Worm (Caenorhabditis elegans): Measurements from ENCODE around the gene C06C6.7.

The C06C6.7 gene

DNA sequence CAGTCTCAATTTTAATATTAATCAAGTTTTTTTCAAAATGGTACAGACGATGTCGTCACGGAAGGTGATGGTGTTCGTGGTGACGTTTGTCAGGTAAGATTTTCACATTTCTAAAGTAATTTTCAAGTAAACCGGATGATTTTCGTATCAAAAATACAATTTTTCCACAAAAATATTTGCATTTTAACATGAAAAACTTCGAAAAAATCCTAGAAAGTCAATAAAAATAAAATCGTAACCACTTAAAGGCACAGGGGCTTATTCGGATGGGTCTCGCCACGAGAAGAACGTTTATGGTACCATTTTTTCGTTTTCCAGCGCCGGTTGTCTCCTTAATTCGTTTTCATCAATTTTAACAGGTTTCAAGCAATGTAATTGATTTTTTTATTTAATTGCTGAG, 32.4 kb downstream of the C06C6.7 start, which contains the start of gene T10C6.6 (continued):
- no peak for TF ChIP-seq snpc-1.3 (tag; optimal IDR thresholded peaks at IDR 0.05; ENCODE audit: insufficient read depth)
- TF ChIP-seq F52B5.7 (tag; optimal IDR thresholded peaks at IDR 0.05) = no peak
- TF ChIP-seq B0261.1 (tag; optimal IDR thresholded peaks at IDR 0.05) = no peak
- TF ChIP-seq bed-1 (GFP tag; IDR thresholded peaks at IDR 0.05) = no peak
- TF ChIP-seq zim-3 (tag; optimal IDR thresholded peaks at IDR 0.05) = no peak
- no peak for TF ChIP-seq attf-6 (GFP tag; IDR thresholded peaks at IDR 0.05)
- TF ChIP-seq nhr-179 (tag; optimal IDR thresholded peaks at IDR 0.05) = no peak
- TF ChIP-seq F33H1.4 (GFP tag; IDR thresholded peaks at IDR 0.05) = peak; percentile 84
- TF ChIP-seq let-607 (tag; optimal IDR thresholded peaks at IDR 0.05) = no peak
- TF ChIP-seq hrde-1 (tag; optimal IDR thresholded peaks at IDR 0.05; ENCODE audit: borderline replicate concordance) = no peak
- TF ChIP-seq snpc-3.4 (tag; optimal IDR thresholded peaks at IDR 0.05) = no peak
- peak; percentile 38; the same call in 1 of the 2 replicates for TF ChIP-seq madf-8 (GFP tag; conservative IDR thresholded peaks at IDR 0.05)
- TF ChIP-seq B0336.3 (GFP tag; IDR thresholded peaks at IDR 0.05) = peak; percentile 24; the same call in 1 of the 2 replicates
- TF ChIP-seq F57A8.1 (GFP tag; optimal IDR thresholded peaks at IDR 0.05) = no peak
- TF ChIP-seq F22D6.2 (tag; optimal IDR thresholded peaks at IDR 0.05) = no peak
- TF ChIP-seq F23B12.7 (tag; optimal IDR thresholded peaks at IDR 0.05; ENCODE audit: insufficient read depth) = no peak
- TF ChIP-seq B0019.2 (GFP tag; conservative IDR thresholded peaks at IDR 0.05) = no peak
- TF ChIP-seq aptf-3 (GFP tag; IDR thresholded peaks at IDR 0.05) = no peak
- TF ChIP-seq tbx-9 (tag; optimal IDR thresholded peaks at IDR 0.05; ENCODE audit: borderline replicate concordance) = no peak
- TF ChIP-seq F49E8.2 (tag; optimal IDR thresholded peaks at IDR 0.05; ENCODE audit: insufficient read depth) = peak; percentile 1
- TF ChIP-seq sea-2 (GFP tag; IDR thresholded peaks at IDR 0.05) = no peak
- no peak for TF ChIP-seq rec-8 (tag; optimal IDR thresholded peaks at IDR 0.05)
- TF ChIP-seq snpc-4 (GFP tag; optimal IDR thresholded peaks at IDR 0.05) = no peak
- peak in 2 of 4 experiments; percentile 24 to 35 for TF ChIP-seq snpc-4 (tag; optimal IDR thresholded peaks at IDR 0.05)
- TF ChIP-seq ceh-40 (GFP tag; IDR thresholded peaks at IDR 0.05) = no peak
- no peak for TF ChIP-seq nfya-2 (GFP tag; IDR thresholded peaks at IDR 0.05)
- no peak for TF ChIP-seq F10E7.11 (tag; optimal IDR thresholded peaks at IDR 0.05)
- no peak for TF ChIP-seq ets-4 (GFP tag; optimal IDR thresholded peaks at IDR 0.05)
- TF ChIP-seq xnd-1 (tag; optimal IDR thresholded peaks at IDR 0.05) = peak; percentile 79
- no peak for TF ChIP-seq efl-1 (GFP tag; optimal IDR thresholded peaks at IDR 0.05)

DNA sequence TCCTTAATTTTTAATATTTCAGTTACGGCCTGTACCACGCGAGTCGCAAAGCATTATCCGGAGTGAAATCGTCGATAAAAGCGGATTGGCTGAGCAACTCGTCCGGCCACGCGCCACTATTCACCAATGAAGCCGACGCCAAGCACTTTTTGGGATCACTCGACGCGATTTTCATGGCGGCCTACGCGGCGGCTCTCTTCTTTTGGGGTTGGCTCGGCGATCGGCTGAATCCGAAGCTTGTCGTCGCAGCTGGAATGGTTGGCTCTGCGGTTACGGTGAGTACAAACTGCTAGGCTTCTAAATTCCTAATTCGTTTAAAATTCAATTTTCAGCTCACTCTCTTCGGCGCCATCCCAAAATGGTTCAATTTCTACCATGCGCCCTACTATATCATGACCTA, 33.0 kb downstream of the C06C6.7 start:
- TF ChIP-seq tbp1 (GFP tag; optimal IDR thresholded peaks at IDR 0.05) = no peak
- peak; percentile 51 for TF ChIP-seq zfh-2 (GFP tag; conservative IDR thresholded peaks at IDR 0.05)
- TF ChIP-seq aptf-2 (GFP tag; conservative IDR thresholded peaks at IDR 0.05) = no peak
- TF ChIP-seq F22D6.2 (tag; optimal IDR thresholded peaks at IDR 0.05) = no peak
- TF ChIP-seq F55B11.4 (tag; optimal IDR thresholded peaks at IDR 0.05; ENCODE audit: borderline replicate concordance, insufficient read depth) = no peak
- TF ChIP-seq dox-1 (GFP tag; IDR thresholded peaks at IDR 0.05) = no peak

DNA sequence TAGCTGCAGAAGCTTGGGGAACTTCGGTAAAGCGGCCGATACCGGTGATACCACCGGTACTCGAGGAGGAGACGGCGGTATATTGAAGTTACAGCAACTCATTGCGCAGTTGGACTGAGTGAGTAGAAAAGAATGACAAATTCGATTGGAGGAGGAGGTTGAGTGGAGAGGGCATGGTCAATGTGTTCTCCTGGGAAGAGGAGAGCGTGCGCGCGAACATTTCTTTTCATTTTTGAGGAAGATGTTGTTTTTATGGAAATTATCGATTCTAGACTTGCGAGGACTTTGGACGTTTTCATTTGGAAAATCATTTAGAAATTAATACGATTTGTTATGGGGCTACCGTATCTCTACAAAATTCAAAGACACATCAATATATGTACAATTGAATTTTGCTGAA, 37.3 kb downstream of the C06C6.7 start:
- TF ChIP-seq let-526 (GFP tag; IDR thresholded peaks at IDR 0.05) (no peak), aptf-2 (GFP tag; conservative IDR thresholded peaks at IDR 0.05) (peak; percentile 92), mxl-1 (tag; optimal IDR thresholded peaks at IDR 0.05) (no peak), F39B2.1 (GFP tag; IDR thresholded peaks at IDR 0.05) (no peak), chd-7 (tag; optimal IDR thresholded peaks at IDR 0.05) (no peak), ceh-100 (GFP tag; IDR thresholded peaks at IDR 0.05) (no peak)

All from whole organism, young adult.